Worm (Caenorhabditis elegans): ENCODE results near the gene bath-13.

bath-13 gene

DNA sequence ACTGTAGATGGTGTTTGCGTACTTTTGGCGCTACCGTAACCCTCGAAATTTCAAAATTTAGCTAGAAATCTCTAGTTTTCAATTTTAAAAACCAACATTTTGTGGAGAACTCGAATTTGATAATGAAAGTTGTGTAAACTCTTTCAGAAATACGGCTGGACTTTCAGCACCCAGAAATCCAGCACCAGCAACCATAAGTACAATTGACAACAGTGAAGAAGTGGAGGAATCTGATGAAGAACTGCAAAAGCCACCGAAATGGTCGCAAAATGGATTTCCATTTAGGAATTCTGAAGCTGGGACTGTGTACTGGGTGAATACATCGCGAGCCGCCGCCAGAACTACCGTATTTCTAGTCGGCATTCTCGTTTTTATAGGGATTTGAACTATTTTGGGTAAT is 38.4 kb downstream of the bath-13 start, which contains the start of gene F53G2.13:
F53G2.13 (plus strand) TSS at position 301 of the 400 bp plus-strand sequence.
- no peak for TF ChIP-seq unc-62 (GFP tag; optimal IDR thresholded peaks at IDR 0.05)

ce11 chrII:2481621-2482020 is 40.2 kb downstream of the bath-13 start, which contains the start of gene F53G2.2:
Gene F53G2.2, plus strand, starts transcription at chrII:2481921.
- TF ChIP-seq unc-62 (GFP tag; optimal IDR thresholded peaks at IDR 0.05): no peak

- no peak for TF ChIP-seq unc-62 (GFP tag; optimal IDR thresholded peaks at IDR 0.05)
Observed at ce11 chrII:2480099-2480498, 41.8 kb downstream of the bath-13 start, which contains the start of gene F53G2.3. Gene F53G2.3, plus strand, starts transcription at chrII:2480399.

ce11 chrII:2479047-2479446 is 42.8 kb downstream of the bath-13 start, which contains the start of gene F53G2.12:
Gene F53G2.12, minus strand, starts transcription at chrII:2479090.
- TF ChIP-seq unc-62 (GFP tag; optimal IDR thresholded peaks at IDR 0.05): no peak

DNA sequence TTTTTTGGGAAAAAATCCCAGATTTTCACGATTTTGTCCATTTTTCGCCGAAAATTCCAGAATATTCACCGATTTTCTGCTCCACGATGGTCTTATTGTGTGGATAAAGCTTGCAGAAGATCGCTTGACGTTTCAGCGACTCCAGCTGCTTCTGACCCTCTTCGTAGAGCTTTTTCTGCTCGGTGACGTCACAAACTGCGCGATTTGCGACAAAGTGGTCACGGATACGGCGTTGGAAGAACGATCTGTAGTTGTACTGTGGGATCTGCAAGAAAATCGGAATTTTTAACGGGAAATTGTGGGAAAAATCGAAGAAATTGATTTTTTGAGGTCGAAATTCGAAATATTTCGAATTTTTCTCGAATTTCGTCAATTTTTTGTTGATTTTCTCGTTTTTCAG is 43.3 kb downstream of the bath-13 start, which contains the start of gene mnat-1:
mnat-1 (minus strand) TSS at position 101 of the 400 bp plus-strand sequence.
- TF ChIP-seq unc-62 (GFP tag; optimal IDR thresholded peaks at IDR 0.05): no peak

ce11 chrII:2473270-2473669 is 48.6 kb downstream of the bath-13 start, which contains the start of gene tsr-1:
Gene tsr-1, minus strand, starts transcription at chrII:2473370.
- no peak for TF ChIP-seq unc-62 (GFP tag; optimal IDR thresholded peaks at IDR 0.05)

All from whole organism, dauer.